Fruit fly (Drosophila melanogaster): ENCODE measurements around the gene CG4186.

DNA sequence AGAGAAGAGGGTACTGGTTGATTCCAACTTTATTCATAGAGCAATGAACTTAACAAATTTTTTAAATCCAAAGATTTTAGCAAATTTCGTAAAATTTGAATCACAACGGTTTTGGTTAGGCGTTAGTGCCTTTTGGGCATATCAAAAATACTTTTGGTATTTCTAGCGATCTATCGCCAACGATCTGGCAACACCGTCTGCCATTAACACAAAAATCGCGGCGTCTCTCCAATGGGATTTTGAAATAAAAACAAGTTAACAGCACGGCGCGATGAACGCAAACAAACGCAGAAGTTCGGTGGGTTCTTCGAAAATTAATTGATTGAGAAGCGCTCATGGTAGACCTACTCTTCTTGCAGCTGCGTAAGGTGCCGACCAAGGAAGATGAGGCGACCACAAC is 30.8 kb downstream of the CG4186 start, which contains the start of gene Spc105R:
- TF ChIP-seq psq (GFP tag; optimal IDR thresholded peaks at IDR 0.05) (no peak), pan (optimal IDR thresholded peaks at IDR 0.05) (no peak), br (GFP tag; optimal IDR thresholded peaks at IDR 0.05) (no peak), HLH106 (tag; optimal IDR thresholded peaks at IDR 0.05) (no peak), tai (GFP tag; optimal IDR thresholded peaks at IDR 0.05) (no peak), sage (GFP tag; optimal IDR thresholded peaks at IDR 0.05) (no peak), CrebA (GFP tag; optimal IDR thresholded peaks at IDR 0.05; ENCODE audit: borderline replicate concordance) (no peak), h (GFP tag; optimal IDR thresholded peaks at IDR 0.05) (no peak), foxo (GFP tag; optimal IDR thresholded peaks at IDR 0.05) (no peak), Abd-B (GFP tag; optimal IDR thresholded peaks at IDR 0.05) (no peak), OdsH (GFP tag; optimal IDR thresholded peaks at IDR 0.05) (no peak), woc (GFP tag; optimal IDR thresholded peaks at IDR 0.05) (no peak), sv (GFP tag; optimal IDR thresholded peaks at IDR 0.05) (no peak)

Measured in whole organism, wandering third instar larva.